Fruit fly (Drosophila melanogaster) whole organism, wandering third instar larva: ENCODE measurements around the gene Kap-alpha3.
A peak's percentile ranks its signal among the peaks of the same experiment; 100 is the strongest.

Source experiments
- Abd-B ChIP-seq: fragments of >200 bp; optimal IDR thresholded peaks from 2 replicates; lab custom pipeline; 2017; ENCODE audit warnings: missing biosample characterization, missing genetic modification characterization
- CG32264 ChIP-seq: fragments of 200-800 bp; sonication (Bioruptor generic); optimal IDR thresholded peaks from 2 replicates; lab custom pipeline; 2016; ENCODE audit warnings: missing biosample characterization, missing genetic modification characterization
- CG9705 ChIP-seq: fragments of 200-800 bp; sonication (Bioruptor generic); optimal IDR thresholded peaks from 2 replicates; lab custom pipeline; 2018; ENCODE audit warnings: missing biosample characterization, mild to moderate bottlenecking, missing genetic modification characterization
- CrebA ChIP-seq: fragments of 200-800 bp; sonication (Bioruptor generic); optimal IDR thresholded peaks from 2 replicates; lab custom pipeline; 2016; ENCODE audit warnings: missing biosample characterization, mild to moderate bottlenecking, missing genetic modification characterization, borderline replicate concordance
- Dfd ChIP-seq: fragments of >200 bp; optimal IDR thresholded peaks from 2 replicates; lab custom pipeline; 2017; ENCODE audit warnings: missing biosample characterization, missing genetic modification characterization
- Dif ChIP-seq: fragments of 200-275, 200-300 bp; sonication (Bioruptor generic); optimal IDR thresholded peaks from 2 replicates; lab custom pipeline; 2018; ENCODE audit warnings: missing biosample characterization, missing genetic modification characterization; ENCODE audit not compliant: partially characterized antibody
- GATAd ChIP-seq: sonication (Bioruptor generic); optimal IDR thresholded peaks from 2 replicates; lab custom pipeline; 2016; ENCODE audit warnings: missing biosample characterization, missing genetic modification characterization
- HLH106 ChIP-seq: fragments of 200-800 bp; optimal IDR thresholded peaks from 3 replicates; lab custom pipeline; 2019; ENCODE audit warnings: missing biosample characterization, mild to moderate bottlenecking, missing genetic modification characterization, moderate library complexity
- Hr78 ChIP-seq: fragments of >200 bp; optimal IDR thresholded peaks from 2 replicates; lab custom pipeline; 2017; ENCODE audit warnings: missing biosample characterization, missing genetic modification characterization
- Hr83 ChIP-seq: fragments of 200-300 bp; sonication (Bioruptor generic); optimal IDR thresholded peaks from 2 replicates; lab custom pipeline; 2016; ENCODE audit warnings: missing biosample characterization, mild to moderate bottlenecking, missing genetic modification characterization, moderate library complexity; ENCODE audit not compliant: poor library complexity, severe bottlenecking
- Jra ChIP-seq: sonication (Bioruptor generic); optimal IDR thresholded peaks from 2 replicates; lab custom pipeline; 2016; ENCODE audit warnings: missing biosample characterization, missing genetic modification characterization
- Mio ChIP-seq: sonication (Bioruptor generic); optimal IDR thresholded peaks from 2 replicates; lab custom pipeline; 2016; ENCODE audit warnings: missing biosample characterization, missing genetic modification characterization
- Myc ChIP-seq: fragments of >200 bp; optimal IDR thresholded peaks from 2 replicates; lab custom pipeline; 2017
- N ChIP-seq: fragments of >200 bp; optimal IDR thresholded peaks from 2 replicates; lab custom pipeline; 2018; ENCODE audit warnings: missing biosample characterization, missing external identifiers, missing genetic modification characterization
- OdsH ChIP-seq: fragments of 200-800 bp; sonication (Bioruptor generic); optimal IDR thresholded peaks from 2 replicates; lab custom pipeline; 2016; ENCODE audit warnings: missing biosample characterization, mild to moderate bottlenecking, missing genetic modification characterization
- Sp1 ChIP-seq: fragments of 200-800 bp; sonication (Bioruptor generic); optimal IDR thresholded peaks from 3 replicates; lab custom pipeline; 2019; ENCODE audit warnings: missing biosample characterization, mild to moderate bottlenecking, missing genetic modification characterization, moderate library complexity
- Vsx2 ChIP-seq: fragments of 200-300, 225-300 bp; sonication (Bioruptor generic); optimal IDR thresholded peaks from 2 replicates; lab custom pipeline; 2018; ENCODE audit warnings: missing biosample characterization, missing genetic modification characterization; ENCODE audit not compliant: partially characterized antibody
- br ChIP-seq: fragments of 200-800 bp; sonication (Bioruptor generic); optimal IDR thresholded peaks from 2 replicates; lab custom pipeline; 2016; ENCODE audit warnings: missing biosample characterization, missing genetic modification characterization
- dl ChIP-seq, 2 experiments: fragments of 175-275, 200-275 bp in 1 of 2; fragments of 200-275 bp in 1 of 2; sonication (Bioruptor generic); optimal IDR thresholded peaks; lab custom pipeline; 2018; ENCODE audit warnings: mild to moderate bottlenecking in 2 of 2, missing biosample characterization in 2 of 2, missing genetic modification characterization in 2 of 2, moderate library complexity in 2 of 2; ENCODE audit not compliant: partially characterized antibody in 2 of 2, insufficient read depth in 1 of 2
- dmrt93B ChIP-seq: fragments of 200-800 bp; sonication (Bioruptor generic); optimal IDR thresholded peaks from 2 replicates; lab custom pipeline; 2018; ENCODE audit warnings: missing biosample characterization, mild to moderate bottlenecking, missing genetic modification characterization
- dsf ChIP-seq: sonication (Bioruptor generic); optimal IDR thresholded peaks from 2 replicates; lab custom pipeline; 2016; ENCODE audit warnings: missing biosample characterization, missing genetic modification characterization, borderline replicate concordance
- ey ChIP-seq: fragments of 200-800 bp; sonication (Bioruptor generic); optimal IDR thresholded peaks from 2 replicates; lab custom pipeline; 2016; ENCODE audit warnings: missing biosample characterization, missing genetic modification characterization
- foxo ChIP-seq, 2 experiments: fragments of 200-800 bp; sonication (Bioruptor generic); optimal IDR thresholded peaks; 2 replicates in 1 of 2; 3 replicates in 1 of 2; lab custom pipeline; 2016 to 2017; ENCODE audit warnings: missing biosample characterization in 2 of 2, missing genetic modification characterization in 2 of 2
- fru ChIP-seq: fragments of 200-800 bp; sonication (Bioruptor generic); optimal IDR thresholded peaks from 3 replicates; lab custom pipeline; 2016; ENCODE audit warnings: missing biosample characterization, mild to moderate bottlenecking, missing genetic modification characterization
- h ChIP-seq: fragments of 200-800 bp; sonication (Bioruptor generic); optimal IDR thresholded peaks from 3 replicates; lab custom pipeline; 2016; ENCODE audit warnings: missing biosample characterization, mild to moderate bottlenecking, missing genetic modification characterization
- lola ChIP-seq: fragments of >200 bp; optimal IDR thresholded peaks from 2 replicates; lab custom pipeline; 2017; ENCODE audit warnings: missing biosample characterization, missing genetic modification characterization
- pan ChIP-seq: fragments of >200 bp; optimal IDR thresholded peaks from 2 replicates; lab custom pipeline; 2017
- psq ChIP-seq: fragments of 200-800 bp; sonication (Bioruptor generic); optimal IDR thresholded peaks from 3 replicates; lab custom pipeline; 2017; ENCODE audit warnings: missing biosample characterization, mild to moderate bottlenecking, missing genetic modification characterization, moderate library complexity
- rgr ChIP-seq: fragments of 200-800 bp; sonication (Bioruptor generic); optimal IDR thresholded peaks from 3 replicates; lab custom pipeline; 2016; ENCODE audit warnings: missing biosample characterization, mild to moderate bottlenecking, missing genetic modification characterization
- sage ChIP-seq: fragments of 200-800 bp; sonication (Bioruptor generic); optimal IDR thresholded peaks from 2 replicates; lab custom pipeline; 2016; ENCODE audit warnings: missing biosample characterization, mild to moderate bottlenecking, missing genetic modification characterization
- sv ChIP-seq: fragments of 200-800 bp; sonication (Bioruptor generic); optimal IDR thresholded peaks from 3 replicates; lab custom pipeline; 2016; ENCODE audit warnings: missing biosample characterization, missing genetic modification characterization
- tai ChIP-seq: sonication (Bioruptor generic); optimal IDR thresholded peaks from 2 replicates; lab custom pipeline; 2016; ENCODE audit warnings: missing biosample characterization, missing genetic modification characterization
- usp ChIP-seq: fragments of >200 bp; optimal IDR thresholded peaks from 2 replicates; lab custom pipeline; 2017; ENCODE audit warnings: missing biosample characterization, missing genetic modification characterization
- woc ChIP-seq: sonication (Bioruptor generic); optimal IDR thresholded peaks from 2 replicates; lab custom pipeline; 2016; ENCODE audit warnings: missing biosample characterization, mild to moderate bottlenecking, missing genetic modification characterization

Gene Kap-alpha3

DNA sequence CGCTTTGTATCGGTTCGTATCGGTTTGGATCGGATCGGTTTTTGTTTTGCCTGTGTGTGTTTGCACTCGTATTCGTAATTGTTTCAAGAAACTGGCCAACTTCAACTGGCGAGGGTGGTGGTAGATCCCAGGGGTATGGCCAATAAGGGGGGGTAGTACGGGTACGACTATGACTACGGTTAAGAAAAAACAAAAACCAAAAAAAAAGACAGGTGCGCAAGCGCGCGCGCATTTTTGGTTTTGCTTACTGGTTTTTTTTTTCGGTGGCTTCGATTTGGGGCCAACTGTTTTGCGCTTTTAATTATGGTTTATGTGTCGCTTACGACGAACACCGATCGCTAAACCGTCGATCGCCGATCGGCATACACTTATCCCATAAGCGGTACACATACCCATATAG is 17.3 kb upstream of the Kap-alpha3 start:
- TF ChIP-seq OdsH (GFP tag; lab: Kevin White, UChicago): no peak
- no peak for TF ChIP-seq br (GFP tag; lab: Kevin White, UChicago)
- no peak for TF ChIP-seq Myc (lab: Kevin White, UChicago)
- no peak for TF ChIP-seq Abd-B (GFP tag; lab: Kevin White, UChicago)
- no peak for TF ChIP-seq sv (GFP tag; lab: Kevin White, UChicago)
- TF ChIP-seq CG32264 (GFP tag; lab: Kevin White, UChicago): no peak
- no peak for TF ChIP-seq usp (GFP tag; lab: Kevin White, UChicago)
- no peak for TF ChIP-seq Dif (GFP tag; lab: Kevin White, UChicago)
- TF ChIP-seq h (GFP tag; lab: Kevin White, UChicago): no peak
- no peak for TF ChIP-seq Mio (GFP tag; lab: Kevin White, UChicago)
- TF ChIP-seq HLH106 (tag; lab: Kevin White, UChicago): no peak
- TF ChIP-seq GATAd (GFP tag; lab: Kevin White, UChicago): no peak
- no peak for TF ChIP-seq rgr (GFP tag; lab: Kevin White, UChicago)
- TF ChIP-seq Sp1 (GFP tag; lab: Kevin White, UChicago): no peak
- TF ChIP-seq CrebA: no peak
- TF ChIP-seq psq: no peak
- TF ChIP-seq Hr83: no peak
- no peak for TF ChIP-seq Jra
- no peak for TF ChIP-seq Dfd

DNA sequence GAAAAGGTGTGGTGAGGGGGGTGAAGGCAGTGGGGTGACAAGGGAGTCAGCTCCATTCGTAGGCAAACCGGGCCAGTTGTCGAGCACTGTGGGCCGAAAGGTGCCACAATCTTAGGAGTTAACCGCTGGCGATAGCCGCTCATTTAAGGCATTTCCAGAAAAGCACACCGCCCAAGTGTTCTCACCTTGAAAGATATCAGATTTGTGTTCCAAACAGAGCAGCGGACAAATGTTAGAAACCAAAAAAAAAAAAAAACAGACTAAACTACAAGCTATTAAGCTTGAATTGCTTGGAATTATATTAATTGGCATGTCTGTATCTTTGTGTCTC is 16.7 kb upstream of the Kap-alpha3 start:
- no peak for TF ChIP-seq N (GFP tag; lab: Kevin White, UChicago)
- TF ChIP-seq Jra: no peak
- TF ChIP-seq HLH106 (tag; lab: Kevin White, UChicago): no peak
- TF ChIP-seq GATAd (GFP tag; lab: Kevin White, UChicago): no peak
- no peak for TF ChIP-seq dl (GFP tag; optimal IDR thresholded peaks at IDR 0.05; lab: Kevin White, UChicago; ENCODE audit: insufficient read depth in 1 of 2, partially characterized antibody in 2 of 2)
- no peak for TF ChIP-seq dmrt93B
- no peak for TF ChIP-seq sv (GFP tag; lab: Kevin White, UChicago)
- no peak for TF ChIP-seq usp (GFP tag; lab: Kevin White, UChicago)
- no peak for TF ChIP-seq Hr78 (GFP tag; lab: Kevin White, UChicago)
- no peak for TF ChIP-seq CrebA
- TF ChIP-seq pan (lab: Kevin White, UChicago): no peak
- no peak for TF ChIP-seq fru (GFP tag; lab: Kevin White, UChicago)
- no peak for TF ChIP-seq dsf (GFP tag; lab: Kevin White, UChicago)

DNA sequence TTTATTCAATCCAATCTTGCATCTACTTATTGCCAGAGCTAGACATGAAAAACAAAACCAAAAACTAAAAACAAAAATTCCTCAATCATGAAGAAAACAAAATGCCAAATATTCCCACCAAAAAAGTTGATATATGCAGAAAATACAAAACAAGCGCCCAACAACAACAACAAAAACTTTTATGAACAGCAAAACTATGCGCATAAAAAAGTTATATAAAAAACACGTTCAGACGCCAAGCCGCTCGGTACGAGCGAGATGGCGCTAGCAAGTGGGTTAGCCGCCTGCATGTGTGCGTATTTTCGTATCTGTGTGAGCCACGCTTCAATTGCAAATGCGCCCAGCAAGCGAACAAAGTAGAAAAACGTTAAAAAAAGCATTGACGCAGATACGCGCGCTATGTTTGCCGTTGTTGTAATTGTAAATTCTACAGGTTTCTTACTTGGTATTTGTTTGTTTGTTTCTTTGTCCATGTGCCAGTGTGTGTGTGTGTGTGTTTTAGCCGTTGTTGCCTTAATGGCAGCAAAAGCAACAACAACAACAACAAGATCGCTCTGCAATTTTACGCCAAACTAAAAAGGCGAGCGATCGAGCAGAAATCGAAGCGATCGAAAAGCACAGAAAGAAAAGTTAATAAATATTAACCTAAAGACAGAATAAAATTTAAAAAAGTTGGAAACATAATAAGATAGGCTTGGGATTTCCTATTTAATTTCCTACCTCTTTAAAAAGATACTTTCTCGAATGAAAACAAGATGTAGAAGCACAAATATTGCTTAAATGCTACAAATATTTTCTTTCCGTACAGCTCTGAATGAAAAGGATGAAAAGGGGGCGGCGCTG is 16.1 kb upstream of the Kap-alpha3 start:
- TF ChIP-seq CrebA (no peak), Jra (no peak), foxo (GFP tag; optimal IDR thresholded peaks at IDR 0.05; lab: Kevin White, UChicago) (peak in 1 of 2 experiments; percentile 28), fru (GFP tag; lab: Kevin White, UChicago) (peak; percentile 12), CG9705 (GFP tag; lab: Kevin White, UChicago) (no peak), tai (no peak)
- TF ChIP-seq, all 38 proteins: peak for 2

DNA sequence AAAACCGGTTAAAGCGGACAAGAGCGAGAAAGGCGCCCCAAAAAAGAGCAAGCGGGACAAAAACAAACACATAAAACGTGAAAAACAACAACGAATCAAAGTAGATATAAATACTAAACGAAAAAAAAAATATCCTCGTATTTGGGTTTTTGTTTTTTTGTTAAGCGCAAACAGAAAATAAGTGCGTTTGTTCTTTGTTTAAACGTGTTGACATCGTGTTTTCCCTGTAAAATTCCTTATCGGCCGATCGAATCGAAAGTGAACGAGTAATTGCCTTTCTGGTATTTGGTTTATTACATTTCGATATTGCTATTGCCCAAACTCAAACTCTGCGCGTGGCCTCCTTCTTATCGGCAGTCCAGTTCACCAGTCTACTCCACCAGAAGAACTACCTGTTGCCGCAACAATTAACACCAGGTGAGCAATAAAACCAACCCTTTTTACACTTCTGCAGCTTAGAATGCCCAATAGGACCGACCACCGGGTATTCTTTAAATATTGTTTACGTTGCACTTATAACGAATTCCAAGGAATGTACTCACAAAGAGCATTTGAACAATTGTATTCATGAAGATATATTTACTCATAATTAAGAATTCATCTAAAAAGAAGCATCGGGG is 14.3 kb upstream of the Kap-alpha3 start:
- TF ChIP-seq Abd-B (GFP tag; lab: Kevin White, UChicago) (no peak), psq (no peak), woc (no peak), lola (GFP tag; lab: Kevin White, UChicago) (no peak), ey (no peak), OdsH (GFP tag; lab: Kevin White, UChicago) (no peak), usp (GFP tag; lab: Kevin White, UChicago) (no peak), Hr83 (no peak), Vsx2 (no peak), foxo (GFP tag; optimal IDR thresholded peaks at IDR 0.05; lab: Kevin White, UChicago) (no peak), tai (no peak), dl (GFP tag; optimal IDR thresholded peaks at IDR 0.05; lab: Kevin White, UChicago; ENCODE audit: insufficient read depth in 1 of 2, partially characterized antibody in 2 of 2) (no peak), h (GFP tag; lab: Kevin White, UChicago) (no peak), Sp1 (GFP tag; lab: Kevin White, UChicago) (no peak), sage (GFP tag; lab: Kevin White, UChicago) (no peak), Myc (lab: Kevin White, UChicago) (no peak), CG32264 (GFP tag; lab: Kevin White, UChicago) (no peak)
